In the genomic region with DNA sequence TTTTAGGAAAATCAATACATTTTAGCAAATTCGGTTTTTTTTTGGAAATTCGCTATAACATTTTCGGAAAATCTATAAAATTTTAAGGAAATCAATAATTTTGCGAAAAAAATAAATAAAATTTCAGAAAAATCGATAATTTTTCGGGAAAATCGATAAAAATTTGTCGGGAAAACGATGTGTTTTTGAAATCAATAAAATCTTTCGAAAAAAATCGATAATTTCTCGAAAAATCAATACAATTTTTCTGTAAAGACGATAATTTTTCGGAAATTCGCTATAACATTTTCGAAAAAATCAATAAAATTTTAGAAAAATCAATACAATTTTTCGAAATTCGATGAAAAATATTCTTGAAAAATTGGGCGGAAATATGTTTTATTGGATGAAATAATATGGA, we compare ENCODE assay signal across 5 worm cellular contexts.
TF ChIP-seq lines count a peak whose summit lies in the region.

No protein-coding gene starts in this region.

TF ChIP-seq in whole organism, L3 larva, 47 proteins besides CTCF, POLR2A, EP300 and RAD21:
- no peak for TF ChIP-seq nhr-67 (tag; optimal IDR thresholded peaks at IDR 0.05; lab: Kevin White, UChicago)
- no peak for TF ChIP-seq ama-1 (optimal IDR thresholded peaks at IDR 0.05; lab: Kevin White, UChicago)
- no peak for TF ChIP-seq pha-4 (tag; optimal IDR thresholded peaks at IDR 0.05; lab: Kevin White, UChicago)
- TF ChIP-seq ceh-28 (tag; optimal IDR thresholded peaks at IDR 0.05; lab: Kevin White, UChicago) = peak; percentile 87
- TF ChIP-seq snpc-4 (tag; optimal IDR thresholded peaks at IDR 0.05; lab: Kevin White, UChicago) = no peak
- TF ChIP-seq nhr-43 (tag; optimal IDR thresholded peaks at IDR 0.05; lab: Kevin White, UChicago; ENCODE audit: poor library complexity, severe bottlenecking) = no peak
- TF ChIP-seq elt-1 (tag; optimal IDR thresholded peaks at IDR 0.05; lab: Kevin White, UChicago) = no peak

TF ChIP-seq in whole organism, L4 larva, 104 proteins besides CTCF, POLR2A, EP300 and RAD21:
- TF ChIP-seq snpc-1.2 (GFP tag; IDR thresholded peaks at IDR 0.05; lab: Robert Waterston, UW) (no peak), ctbp-1 (GFP tag; IDR thresholded peaks at IDR 0.05; lab: Robert Waterston, UW) (no peak), attf-4 (tag; optimal IDR thresholded peaks at IDR 0.05; lab: Kevin White, UChicago) (no peak), R02D3.7 (tag; optimal IDR thresholded peaks at IDR 0.05; lab: Kevin White, UChicago) (no peak), ceh-44 (GFP tag; IDR thresholded peaks at IDR 0.05; lab: Robert Waterston, UW) (no peak), ZK546.5 (tag; optimal IDR thresholded peaks at IDR 0.05; lab: Kevin White, UChicago) (no peak), lin-38 (GFP tag; IDR thresholded peaks at IDR 0.05; lab: Robert Waterston, UW) (no peak), nhr-237 (tag; optimal IDR thresholded peaks at IDR 0.05; lab: Kevin White, UChicago) (no peak), unc-130 (GFP tag; optimal IDR thresholded peaks at IDR 0.05; lab: Kevin White, UChicago) (no peak), hlh-11 (tag; optimal IDR thresholded peaks at IDR 0.05; lab: Kevin White, UChicago) (no peak), mxl-3 (GFP tag; optimal IDR thresholded peaks at IDR 0.05; lab: Kevin White, UChicago) (no peak), lir-3 (tag; optimal IDR thresholded peaks at IDR 0.05; lab: Kevin White, UChicago) (no peak), ceh-28 (tag; optimal IDR thresholded peaks at IDR 0.05; lab: Kevin White, UChicago) (peak; percentile 70), mdl-1 (tag; optimal IDR thresholded peaks at IDR 0.05; lab: Kevin White, UChicago) (no peak), F37D6.2 (tag; optimal IDR thresholded peaks at IDR 0.05; lab: Kevin White, UChicago) (no peak), unc-62 (GFP tag; optimal IDR thresholded peaks at IDR 0.05 in 1 of 2; lab: Kevin White, UChicago) (peak in 1 of 2 experiments; percentile 22), unc-62 (tag; optimal IDR thresholded peaks at IDR 0.05; lab: Kevin White, UChicago) (no peak), zfp-2 (tag; optimal IDR thresholded peaks at IDR 0.05; lab: Kevin White, UChicago) (no peak)
TF ChIP-seq in whole organism, L4 larva: peak in this region for 2.

TF ChIP-seq in whole organism, late embryonic, 69 proteins besides CTCF, POLR2A, EP300 and RAD21:
- no peak for TF ChIP-seq ceh-34 (tag; optimal IDR thresholded peaks at IDR 0.05; lab: Kevin White, UChicago)
- no peak for TF ChIP-seq pha-4 (tag; optimal IDR thresholded peaks at IDR 0.05; lab: Kevin White, UChicago)
- no peak for TF ChIP-seq fkh-10 (GFP tag; optimal IDR thresholded peaks at IDR 0.05; lab: Kevin White, UChicago)
- peak; percentile 42 for TF ChIP-seq ceh-48 (tag; optimal IDR thresholded peaks at IDR 0.05; lab: Kevin White, UChicago)
- TF ChIP-seq hlh-30 (tag; optimal IDR thresholded peaks at IDR 0.05; lab: Kevin White, UChicago; ENCODE audit: insufficient read depth) = no peak
- no peak for TF ChIP-seq elt-2 (tag; optimal IDR thresholded peaks at IDR 0.05; lab: Kevin White, UChicago)

TF ChIP-seq in whole organism, midembryonic, 9 proteins besides CTCF, POLR2A, EP300 and RAD21:
- TF ChIP-seq tab-1 (GFP tag; IDR thresholded peaks at IDR 0.05; lab: Robert Waterston, UW) = no peak
- peak; percentile 72 for TF ChIP-seq T22C8.4 (GFP tag; IDR thresholded peaks at IDR 0.05; lab: Robert Waterston, UW)

TF ChIP-seq in whole organism, young adult, 124 proteins besides CTCF, POLR2A, EP300 and RAD21:
- TF ChIP-seq Y56A3A.18 (GFP tag; IDR thresholded peaks at IDR 0.05; lab: Robert Waterston, UW) (no peak), ets-4 (GFP tag; optimal IDR thresholded peaks at IDR 0.05; lab: Kevin White, UChicago) (no peak), T26A5.8 (tag; optimal IDR thresholded peaks at IDR 0.05; lab: Kevin White, UChicago) (no peak), him-1 (tag; optimal IDR thresholded peaks at IDR 0.05; lab: Kevin White, UChicago) (peak; percentile 83), dpl-1 (GFP tag; optimal IDR thresholded peaks at IDR 0.05; lab: Kevin White, UChicago) (no peak), snpc-4 (GFP tag; optimal IDR thresholded peaks at IDR 0.05; lab: Kevin White, UChicago) (no peak), snpc-4 (tag; optimal IDR thresholded peaks at IDR 0.05; lab: Kevin White, UChicago) (no peak), nfya-1 (tag; optimal IDR thresholded peaks at IDR 0.05; lab: Kevin White, UChicago; ENCODE audit: borderline replicate concordance, insufficient read depth) (no peak)
